Worm (Caenorhabditis elegans) whole organism, L1 larva: ENCODE measurements around the gene ZC395.5.

ENCODE experiments used
- C34B4.2 ChIP-seq: sonication (generic microtip); optimal IDR thresholded peaks from 2 replicates; lab custom pipeline; 2017; ENCODE audit warnings: mild to moderate bottlenecking, missing genetic modification characterization, missing compliant biosample characterization
- F16B12.6 ChIP-seq: fragments of 150-350 bp; optimal IDR thresholded peaks from 2 replicates; lab custom pipeline; 2014; ENCODE audit warnings: missing biosample characterization, missing genetic modification characterization
- Y116A8C.19 ChIP-seq: sonication (generic microtip); optimal IDR thresholded peaks from 2 replicates; lab custom pipeline; 2016; ENCODE audit warnings: missing compliant biosample characterization, missing genetic modification characterization, borderline replicate concordance
- aha-1 ChIP-seq: fragments of 150-350 bp; optimal IDR thresholded peaks from 2 replicates; lab custom pipeline; 2014; ENCODE audit warnings: missing biosample characterization, missing genetic modification characterization
- aly-2 ChIP-seq: fragments of 150-350 bp; optimal IDR thresholded peaks from 2 replicates; lab custom pipeline; 2014; ENCODE audit warnings: missing biosample characterization, missing genetic modification characterization
- ama-1 ChIP-seq: fragments of 150-350 bp; optimal IDR thresholded peaks from 2 replicates; lab custom pipeline; 2014
- blmp-1 ChIP-seq: fragments of 150-350 bp; optimal IDR thresholded peaks from 2 replicates; lab custom pipeline; 2014; ENCODE audit warnings: missing biosample characterization, missing genetic modification characterization
- ceh-63 ChIP-seq: fragments of 200-800 bp; sonication (Bioruptor generic); optimal IDR thresholded peaks from 2 replicates; lab custom pipeline; 2018; ENCODE audit warnings: mild to moderate bottlenecking, missing genetic modification characterization, missing compliant biosample characterization
- ceh-8 ChIP-seq: fragments of 200-800 bp; sonication (Bioruptor generic); optimal IDR thresholded peaks from 2 replicates; lab custom pipeline; 2018; ENCODE audit warnings: mild to moderate bottlenecking, missing genetic modification characterization, moderate library complexity, missing compliant biosample characterization
- ceh-88 ChIP-seq: fragments of 200-800 bp; sonication (Bioruptor generic); IDR thresholded peaks from 2 replicates; pipeline ENCODE4 v1.3.6; 2022; ENCODE audit warnings: missing genetic modification characterization, missing compliant biosample characterization
- ceh-90 ChIP-seq: sonication (generic microtip); optimal IDR thresholded peaks from 2 replicates; lab custom pipeline; 2016; ENCODE audit warnings: missing genetic modification characterization, missing compliant biosample characterization
- ces-1 ChIP-seq: fragments of 150-350 bp; optimal IDR thresholded peaks from 2 replicates; lab custom pipeline; 2014; ENCODE audit warnings: missing biosample characterization, missing genetic modification reagents, missing genetic modification characterization
- dsc-1 ChIP-seq: sonication (generic microtip); optimal IDR thresholded peaks from 2 replicates; lab custom pipeline; 2016; ENCODE audit warnings: mild to moderate bottlenecking, missing genetic modification characterization, missing compliant biosample characterization
- efl-1 ChIP-seq, 4 experiments: fragments of 150-350 bp; optimal IDR thresholded peaks in 3 of 4; peaks in 1 of 4; 1 replicate in 1 of 4; 2 replicates in 3 of 4; lab custom pipeline; 2014; ENCODE audit warnings: missing biosample characterization in 2 of 4, missing genetic modification characterization in 2 of 4, missing genetic modification reagents in 2 of 4
- efl-3 ChIP-seq: fragments of 200-800 bp; sonication (Bioruptor generic); optimal IDR thresholded peaks from 2 replicates; lab custom pipeline; 2018; ENCODE audit warnings: mild to moderate bottlenecking, missing genetic modification characterization, missing compliant biosample characterization
- egl-27 ChIP-seq, 2 experiments: fragments of 150-350 bp in 1 of 2; sonication (generic microtip); optimal IDR thresholded peaks; 3 replicates each; lab custom pipeline; 2017 to 2018; ENCODE audit warnings: missing biosample characterization in 2 of 2, missing genetic modification characterization in 2 of 2, missing genetic modification reagents in 2 of 2
- elt-3 ChIP-seq, 6 experiments: fragments of 150-350 bp in 1 of 6; sonication (generic microtip); optimal IDR thresholded peaks; 2 replicates each; lab custom pipeline; 2017 to 2018; ENCODE audit warnings: missing biosample characterization in 6 of 6, missing genetic modification characterization in 6 of 6, inconsistent platforms in 1 of 6
- ets-5 ChIP-seq: fragments of 200-800 bp; sonication (Bioruptor generic); IDR thresholded peaks from 2 replicates; pipeline ENCODE4 v1.3.6; 2022; ENCODE audit warnings: missing genetic modification characterization, missing compliant biosample characterization
- fkh-10 ChIP-seq: sonication (generic microtip); optimal IDR thresholded peaks from 2 replicates; lab custom pipeline; 2017; ENCODE audit warnings: missing biosample characterization, missing genetic modification reagents, missing genetic modification characterization
- fkh-4 ChIP-seq: sonication (generic microtip); optimal IDR thresholded peaks from 2 replicates; lab custom pipeline; 2016; ENCODE audit warnings: missing compliant biosample characterization, missing genetic modification characterization, borderline replicate concordance
- grh-1 ChIP-seq: fragments of 200-800 bp; sonication (Bioruptor generic); IDR thresholded peaks from 2 replicates; pipeline ENCODE4 v1.3.6; 2022; ENCODE audit warnings: missing genetic modification reagents, missing genetic modification characterization, missing compliant biosample characterization
- hlh-17 ChIP-seq: fragments of 200-800 bp; sonication (Bioruptor generic); optimal IDR thresholded peaks from 2 replicates; lab custom pipeline; 2018; ENCODE audit warnings: missing genetic modification characterization, mild to moderate bottlenecking, missing compliant biosample characterization, moderate library complexity, borderline replicate concordance
- lin-35 ChIP-seq, 2 experiments: fragments of 150-350 bp; optimal IDR thresholded peaks; 2 replicates each; lab custom pipeline; 2014; ENCODE audit warnings: missing biosample characterization in 2 of 2, missing genetic modification characterization in 2 of 2, missing genetic modification reagents in 2 of 2
- lin-39 ChIP-seq: fragments of 150-350 bp; optimal IDR thresholded peaks from 2 replicates; lab custom pipeline; 2014; ENCODE audit warnings: missing biosample characterization, missing genetic modification reagents, missing genetic modification characterization
- lir-3 ChIP-seq: sonication (generic microtip); optimal IDR thresholded peaks from 2 replicates; lab custom pipeline; 2016; ENCODE audit warnings: mild to moderate bottlenecking, missing genetic modification characterization, moderate library complexity, missing compliant biosample characterization; ENCODE audit not compliant: poor library complexity
- mdl-1 ChIP-seq, 2 experiments: fragments of 150-350 bp; optimal IDR thresholded peaks; 2 replicates each; lab custom pipeline; 2014 to 2017; ENCODE audit warnings: missing biosample characterization in 2 of 2, missing genetic modification characterization in 2 of 2, inconsistent platforms in 1 of 2
- mep-1 ChIP-seq: fragments of 150-350 bp; optimal IDR thresholded peaks from 2 replicates; lab custom pipeline; 2014; ENCODE audit warnings: missing biosample characterization, missing genetic modification characterization
- nhr-11 ChIP-seq: fragments of 150-350 bp; optimal IDR thresholded peaks from 2 replicates; lab custom pipeline; 2014; ENCODE audit warnings: missing biosample characterization, missing genetic modification characterization
- nhr-12 ChIP-seq: sonication (generic microtip); optimal IDR thresholded peaks from 2 replicates; lab custom pipeline; 2017; ENCODE audit warnings: missing biosample characterization, missing genetic modification characterization
- nhr-19 ChIP-seq: fragments of 200-800 bp; sonication (Bioruptor generic); conservative IDR thresholded peaks from 2 replicates; pipeline ENCODE4 v1.3.6; 2022; ENCODE audit warnings: missing genetic modification characterization, missing compliant biosample characterization
- nhr-20 ChIP-seq: sonication (generic microtip); optimal IDR thresholded peaks from 2 replicates; lab custom pipeline; 2016; ENCODE audit warnings: mild to moderate bottlenecking, missing genetic modification characterization, missing compliant biosample characterization
- nhr-237 ChIP-seq: fragments of 150-350 bp; optimal IDR thresholded peaks from 2 replicates; lab custom pipeline; 2014; ENCODE audit warnings: missing biosample characterization, missing genetic modification characterization
- nhr-28 ChIP-seq: fragments of 150-350 bp; optimal IDR thresholded peaks from 2 replicates; lab custom pipeline; 2014; ENCODE audit warnings: missing biosample characterization, missing genetic modification characterization
- nhr-47 ChIP-seq: sonication (generic microtip); optimal IDR thresholded peaks from 2 replicates; lab custom pipeline; 2016; ENCODE audit warnings: mild to moderate bottlenecking, missing genetic modification characterization, moderate library complexity, missing compliant biosample characterization
- nhr-71 ChIP-seq: sonication (generic microtip); optimal IDR thresholded peaks from 2 replicates; lab custom pipeline; 2016; ENCODE audit warnings: mild to moderate bottlenecking, missing genetic modification characterization, moderate library complexity, missing compliant biosample characterization
- nhr-77 ChIP-seq: fragments of 150-350 bp; optimal IDR thresholded peaks from 2 replicates; lab custom pipeline; 2014; ENCODE audit warnings: missing biosample characterization, missing genetic modification characterization
- nhr-84 ChIP-seq: sonication (generic microtip); optimal IDR thresholded peaks from 2 replicates; lab custom pipeline; 2017; ENCODE audit warnings: missing biosample characterization, missing genetic modification characterization
- nhr-85 ChIP-seq: sonication (generic microtip); peaks from one replicate; lab custom pipeline; 2016; ENCODE audit warnings: missing genetic modification characterization, inconsistent platforms, missing compliant biosample characterization
- pag-3 ChIP-seq: sonication (generic microtip); optimal IDR thresholded peaks from 2 replicates; lab custom pipeline; 2017; ENCODE audit warnings: missing genetic modification characterization, mild to moderate bottlenecking, missing compliant biosample characterization, antibody characterized with exemption, borderline replicate concordance; ENCODE audit not compliant: insufficient read depth
- pax-3 ChIP-seq: fragments of 200-800 bp; sonication (Bioruptor generic); optimal IDR thresholded peaks from 2 replicates; lab custom pipeline; 2018; ENCODE audit warnings: mild to moderate bottlenecking, missing genetic modification characterization, moderate library complexity, missing compliant biosample characterization
- snpc-4 ChIP-seq: fragments of 150-350 bp; optimal IDR thresholded peaks from 2 replicates; lab custom pipeline; 2014; ENCODE audit warnings: missing biosample characterization, missing genetic modification characterization
- snu-23 ChIP-seq: sonication (generic microtip); optimal IDR thresholded peaks from 2 replicates; lab custom pipeline; 2016; ENCODE audit warnings: missing genetic modification characterization, missing compliant biosample characterization
- sox-4 ChIP-seq: sonication (generic microtip); optimal IDR thresholded peaks from 2 replicates; lab custom pipeline; 2016; ENCODE audit warnings: missing genetic modification characterization, missing compliant biosample characterization
- sup-37 ChIP-seq: fragments of 200-800 bp; sonication (Bioruptor generic); optimal IDR thresholded peaks from 2 replicates; lab custom pipeline; 2018; ENCODE audit warnings: mild to moderate bottlenecking, missing genetic modification characterization, missing compliant biosample characterization
- swsn-7 ChIP-seq: sonication (generic microtip); optimal IDR thresholded peaks from 2 replicates; lab custom pipeline; 2016; ENCODE audit warnings: missing genetic modification characterization, missing compliant biosample characterization
- tbx-2 ChIP-seq: sonication (generic microtip); optimal IDR thresholded peaks from 2 replicates; lab custom pipeline; 2016; ENCODE audit warnings: missing genetic modification characterization, missing compliant biosample characterization
- tlp-1 ChIP-seq: fragments of 150-350 bp; optimal IDR thresholded peaks from 2 replicates; lab custom pipeline; 2014; ENCODE audit warnings: missing biosample characterization, missing genetic modification characterization
- unc-130 ChIP-seq: fragments of 150-350 bp; optimal IDR thresholded peaks from 2 replicates; lab custom pipeline; 2017; ENCODE audit warnings: missing biosample characterization, missing genetic modification characterization, inconsistent platforms
- unc-62 ChIP-seq: fragments of 150-350 bp; optimal IDR thresholded peaks from 2 replicates; lab custom pipeline; 2014; ENCODE audit warnings: missing biosample characterization, missing genetic modification reagents, missing genetic modification characterization
- unc-86 ChIP-seq: sonication (generic microtip); optimal IDR thresholded peaks from 2 replicates; lab custom pipeline; 2016; ENCODE audit warnings: missing genetic modification characterization, missing compliant biosample characterization
- xbp-1 ChIP-seq: sonication (generic microtip); optimal IDR thresholded peaks from 2 replicates; lab custom pipeline; 2016; ENCODE audit warnings: missing genetic modification characterization, missing compliant biosample characterization
- ztf-4 ChIP-seq: fragments of 150-350 bp; optimal IDR thresholded peaks from 2 replicates; lab custom pipeline; 2014; ENCODE audit warnings: missing biosample characterization, missing genetic modification characterization

The ZC395.5 gene

ce11 chrIII:5274715-5275355 is 7.2 kb downstream of the ZC395.5 start, which contains the start of the genes daf-41 and toc-1 (continued):
- TF ChIP-seq mep-1 (tag; lab: Kevin White, UChicago) (peak; percentile 82), unc-86 (tag; lab: Kevin White, UChicago) (no peak), xbp-1 (tag; lab: Kevin White, UChicago) (peak; percentile 40), nhr-85 (tag; lab: Kevin White, UChicago) (no peak), unc-130 (tag; lab: Kevin White, UChicago) (peak; percentile 17), ces-1 (no peak), efl-3 (GFP tag; lab: Kevin White, UChicago) (no peak), snpc-4 (tag; lab: Kevin White, UChicago) (no peak), F16B12.6 (peak; percentile 13), nhr-71 (tag; lab: Kevin White, UChicago) (peak; percentile 59), egl-27 (tag; optimal IDR thresholded peaks at IDR 0.05; lab: Kevin White, UChicago) (no peak), blmp-1 (tag; lab: Kevin White, UChicago) (peak; percentile 72), grh-1 (GFP tag; lab: Robert Waterston, UW) (no peak), fkh-10 (GFP tag; lab: Kevin White, UChicago) (no peak), Y116A8C.19 (tag; lab: Kevin White, UChicago) (no peak), nhr-237 (tag; lab: Kevin White, UChicago) (no peak), hlh-17 (GFP tag; lab: Kevin White, UChicago) (no peak), lir-3 (tag; lab: Kevin White, UChicago) (no peak), ztf-4 (tag; lab: Kevin White, UChicago) (no peak), tbx-2 (tag; lab: Kevin White, UChicago) (no peak), aly-2 (tag; lab: Kevin White, UChicago) (no peak), snu-23 (peak; percentile 68), pag-3 (no peak), unc-62 (GFP tag; lab: Kevin White, UChicago) (no peak), efl-1 (optimal IDR thresholded peaks at IDR 0.05; lab: Kevin White, UChicago) (peak; percentile 50 to 68), efl-1 (GFP tag; optimal IDR thresholded peaks at IDR 0.05 in 1 of 2; lab: Kevin White, UChicago) (peak; percentile 68 to 91), mdl-1 (tag; optimal IDR thresholded peaks at IDR 0.05; lab: Kevin White, UChicago) (peak in 1 of 2 experiments; percentile 24), nhr-20 (tag; lab: Kevin White, UChicago) (peak; percentile 31), ceh-8 (GFP tag; lab: Kevin White, UChicago) (peak; percentile 16), nhr-19 (GFP tag; lab: Robert Waterston, UW) (peak; percentile 18; the same call in 1 of the 2 replicates), fkh-4 (no peak), ceh-88 (no peak), ets-5 (GFP tag; lab: Robert Waterston, UW) (no peak), elt-3 (tag; optimal IDR thresholded peaks at IDR 0.05; lab: Kevin White, UChicago) (peak in 1 of 6 experiments; percentile 20), lin-35 (GFP tag; optimal IDR thresholded peaks at IDR 0.05; lab: Kevin White, UChicago) (peak; percentile 72 to 77), nhr-28 (tag; lab: Kevin White, UChicago) (no peak), lin-39 (tag; lab: Kevin White, UChicago) (no peak), C34B4.2 (tag; lab: Kevin White, UChicago) (no peak), aha-1 (no peak), swsn-7 (tag; lab: Kevin White, UChicago) (peak; percentile 44), sup-37 (GFP tag; lab: Kevin White, UChicago) (no peak), ama-1 (lab: Kevin White, UChicago) (no peak), nhr-47 (peak; percentile 47), ceh-63 (GFP tag; lab: Kevin White, UChicago) (no peak), nhr-11 (tag; lab: Kevin White, UChicago) (no peak), nhr-77 (tag; lab: Kevin White, UChicago) (no peak), tlp-1 (tag; lab: Kevin White, UChicago) (no peak), dsc-1 (tag; lab: Kevin White, UChicago) (peak; percentile 63), sox-4 (tag; lab: Kevin White, UChicago) (no peak), nhr-84 (no peak), pax-3 (tag; lab: Kevin White, UChicago) (no peak), ceh-90 (peak; percentile 18), nhr-12 (tag; lab: Kevin White, UChicago) (no peak)
